Fruit fly (Drosophila melanogaster): Measurements from ENCODE around the gene Gr89a.

The Gr89a gene

DNA sequence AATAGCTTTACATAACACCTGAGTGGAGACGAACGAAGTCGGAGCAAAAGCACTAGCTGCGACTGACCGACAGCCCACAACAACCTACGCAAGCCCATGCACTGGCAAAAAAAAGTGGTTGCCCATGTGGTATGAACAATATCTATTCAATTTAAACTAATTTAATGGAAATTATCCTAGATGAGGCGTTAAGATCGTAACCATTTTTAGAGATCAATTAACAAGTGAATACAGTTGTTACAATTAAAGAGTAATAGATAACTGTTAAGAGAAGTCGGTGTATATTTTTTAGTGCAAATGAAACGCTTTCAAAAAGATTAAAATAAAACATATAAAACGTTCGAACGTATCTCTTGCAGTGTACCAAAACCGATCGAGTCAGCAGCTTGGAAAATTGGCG is 2.5 kb downstream of the Gr89a start (continued):
- TF ChIP-seq CG11762 (GFP tag; optimal IDR thresholded peaks at IDR 0.05; ENCODE audit: insufficient read depth) (peak; percentile 42), fd85E (GFP tag; optimal IDR thresholded peaks at IDR 0.05) (no peak), CG16779 (tag; optimal IDR thresholded peaks at IDR 0.05) (peak; percentile 46), Hr38 (GFP tag; optimal IDR thresholded peaks at IDR 0.05) (no peak), Ets96B (tag; optimal IDR thresholded peaks at IDR 0.05) (no peak), CG6792 (GFP tag; optimal IDR thresholded peaks at IDR 0.05) (peak; percentile 40), CG10631 (GFP tag; optimal IDR thresholded peaks at IDR 0.05) (peak; percentile 70), lz (GFP tag; optimal IDR thresholded peaks at IDR 0.05) (peak; percentile 26), Ets21C (GFP tag; optimal IDR thresholded peaks at IDR 0.05) (no peak), Sox102F (GFP tag; optimal IDR thresholded peaks at IDR 0.05) (no peak), Smox (GFP tag; optimal IDR thresholded peaks at IDR 0.05) (peak; percentile 25), Eip75B (GFP tag; optimal IDR thresholded peaks at IDR 0.05) (peak; percentile 62), pdm3 (GFP tag; optimal IDR thresholded peaks at IDR 0.05) (peak; percentile 78), Sox14 (GFP tag; optimal IDR thresholded peaks at IDR 0.05) (peak; percentile 78), vri (GFP tag; optimal IDR thresholded peaks at IDR 0.05) (no peak), eg (GFP tag; IDR thresholded peaks at IDR 0.05) (peak; percentile 77), ss (GFP tag; optimal IDR thresholded peaks at IDR 0.05) (peak in 1 of 2 experiments; percentile 15), CG6808 (GFP tag; optimal IDR thresholded peaks at IDR 0.05) (peak; percentile 45)

DNA sequence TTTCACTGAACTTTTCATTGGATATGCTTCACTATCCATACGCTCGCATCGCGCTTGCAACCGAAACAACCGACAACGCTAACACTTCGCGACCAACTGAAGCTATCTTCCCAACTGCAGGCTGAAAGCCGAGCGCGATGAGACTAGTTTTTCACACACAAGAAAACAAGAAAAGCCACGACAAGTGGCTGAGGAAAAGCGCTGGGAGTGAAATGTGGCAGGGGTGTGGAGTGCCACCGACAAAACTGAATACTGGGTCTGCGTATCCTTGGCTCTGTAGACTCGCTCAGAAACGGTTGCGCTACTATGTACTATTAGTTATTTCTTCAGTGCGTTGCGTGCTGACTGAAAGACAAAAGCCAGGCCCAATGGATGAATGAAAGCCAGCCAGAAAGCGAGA is 3.4 kb downstream of the Gr89a start, which contains the start of gene Cad89D:
Cad89D (minus strand) TSS at position 101 of the 400 bp plus-strand sequence.
- TF ChIP-seq Eip78C (GFP tag) (peak; percentile 2), CG6792 (GFP tag; optimal IDR thresholded peaks at IDR 0.05) (no peak), CG3919 (GFP tag; optimal IDR thresholded peaks at IDR 0.05) (no peak), pdm3 (GFP tag; optimal IDR thresholded peaks at IDR 0.05) (no peak), topi (GFP tag; optimal IDR thresholded peaks at IDR 0.05) (no peak)

DNA sequence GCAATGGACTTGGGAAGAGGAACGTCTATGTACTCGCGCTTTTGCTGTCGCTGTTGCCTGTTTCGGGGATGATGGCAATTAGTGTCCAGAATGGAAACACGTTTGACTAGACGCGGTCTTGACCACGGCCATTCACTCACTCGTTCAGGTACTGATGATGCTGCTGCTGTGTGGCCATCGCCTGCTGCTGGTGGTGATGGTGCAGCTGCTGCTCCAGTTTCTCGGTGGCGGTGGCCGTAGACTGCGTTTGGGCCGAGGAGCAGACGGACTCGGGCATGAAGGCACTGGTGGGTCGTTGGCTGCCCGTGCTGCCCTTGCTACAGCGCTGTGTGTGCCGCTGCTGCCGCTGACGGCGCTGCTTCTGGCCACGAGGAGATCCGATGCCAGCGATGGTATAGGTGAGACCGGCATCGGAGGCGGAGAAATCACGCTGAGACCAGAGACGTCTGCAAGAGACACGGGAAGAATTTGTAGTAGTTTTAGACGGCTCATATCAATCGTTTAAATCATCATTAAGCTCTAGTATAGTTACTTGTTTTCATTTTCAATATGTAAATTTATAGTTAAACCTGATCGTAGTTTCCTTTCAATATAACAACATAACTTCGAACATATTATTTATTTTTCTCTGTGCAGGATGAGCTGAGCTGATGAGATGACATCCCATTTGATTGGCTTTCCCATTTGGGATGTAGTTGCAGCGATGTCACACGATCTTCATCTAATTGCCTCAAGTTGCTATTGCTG is 13.1 kb downstream of the Gr89a start:
- peak; percentile 24 for TF ChIP-seq achi (GFP tag; optimal IDR thresholded peaks at IDR 0.05)
- TF ChIP-seq Lpt (GFP tag; optimal IDR thresholded peaks at IDR 0.05) = peak; percentile 28
- TF ChIP-seq CG32006 (GFP tag; optimal IDR thresholded peaks at IDR 0.05) = peak; percentile 72
- TF ChIP-seq eg (GFP tag; IDR thresholded peaks at IDR 0.05) = peak; percentile 50; the same call in 1 of the 3 replicates
- no peak for TF ChIP-seq spab (GFP tag; optimal IDR thresholded peaks at IDR 0.05)
- TF ChIP-seq CG1621 (tag; optimal IDR thresholded peaks at IDR 0.05) = no peak
- peak; percentile 66 for TF ChIP-seq CG15336 (GFP tag; IDR thresholded peaks at IDR 0.05)
- TF ChIP-seq salr (GFP tag; optimal IDR thresholded peaks at IDR 0.05) = peak in 1 of 2 experiments; percentile 36
- TF ChIP-seq CG6276 (GFP tag; optimal IDR thresholded peaks at IDR 0.05) = peak; percentile 45
- TF ChIP-seq CG6163 (GFP tag; IDR thresholded peaks at IDR 0.05) = peak; percentile 30; the same call in 1 of the 3 replicates
- TF ChIP-seq CG8119 (GFP tag; IDR thresholded peaks at IDR 0.05) = peak; percentile 67
- no peak for TF ChIP-seq acj6 (GFP tag; optimal IDR thresholded peaks at IDR 0.05)
- TF ChIP-seq Eip78C (GFP tag) = peak; percentile 71

dm6 chr3R:16483877-16484417 is 14.8 kb downstream of the Gr89a start, which contains the start of gene Der-2:
TSS of gene Der-2 (minus strand) at chr3R:16484223.
- TF ChIP-seq fkh (GFP tag; optimal IDR thresholded peaks at IDR 0.05) = no peak
- peak; percentile 25 for TF ChIP-seq Eip78C (GFP tag)

dm6 chr3R:16482276-16482675 is 16.5 kb downstream of the Gr89a start, which contains the start of gene Sdhaf3:
TSS of gene Sdhaf3 (minus strand) at chr3R:16482452.
- TF ChIP-seq vri (GFP tag; optimal IDR thresholded peaks at IDR 0.05) (no peak), topi (GFP tag; optimal IDR thresholded peaks at IDR 0.05) (no peak), CG10669 (GFP tag; optimal IDR thresholded peaks at IDR 0.05) (no peak), cyc (GFP tag; optimal IDR thresholded peaks at IDR 0.05) (no peak), Eip78C (GFP tag) (peak; percentile 3), dac (GFP tag; optimal IDR thresholded peaks at IDR 0.05) (no peak), Hr4 (GFP tag; optimal IDR thresholded peaks at IDR 0.05) (no peak), esn (GFP tag; optimal IDR thresholded peaks at IDR 0.05) (peak; percentile 36)
